Fruit fly (Drosophila melanogaster): Measurements from ENCODE around the gene Or98b.

Or98b gene

dm6 chr3R:28377648-28378047, 25.6 kb downstream of the Or98b start (continued):
- TF ChIP-seq Aef1 (GFP tag; IDR thresholded peaks at IDR 0.05) (peak; percentile 43; the same call in 1 of the 3 replicates), CG11504 (tag; optimal IDR thresholded peaks at IDR 0.05) (peak; percentile 36), CG1792 (GFP tag; optimal IDR thresholded peaks at IDR 0.05) (no peak), CG30020 (tag; optimal IDR thresholded peaks at IDR 0.05) (no peak), lola (GFP tag; optimal IDR thresholded peaks at IDR 0.05) (no peak), chn (GFP tag; optimal IDR thresholded peaks at IDR 0.05) (no peak), ac (GFP tag; optimal IDR thresholded peaks at IDR 0.05) (no peak), ab (GFP tag; optimal IDR thresholded peaks at IDR 0.05) (no peak), Ets65A (GFP tag) (no peak), Mad (GFP tag; optimal IDR thresholded peaks at IDR 0.05) (no peak), CG7357 (GFP tag; IDR thresholded peaks at IDR 0.05) (0 out of 3 replicates have a peak, but pooled peaks have one; percentile 27), CG1832 (GFP tag; optimal IDR thresholded peaks at IDR 0.05) (no peak), da (GFP tag; optimal IDR thresholded peaks at IDR 0.05) (no peak), HmgZ (tag; optimal IDR thresholded peaks at IDR 0.05) (no peak), CG12659 (GFP tag; optimal IDR thresholded peaks at IDR 0.05) (no peak), CG7556 (GFP tag; optimal IDR thresholded peaks at IDR 0.05) (no peak), fu2 (GFP tag; optimal IDR thresholded peaks at IDR 0.05) (no peak), CG14860 (GFP tag; IDR thresholded peaks at IDR 0.05; ENCODE audit: partially characterized antibody) (no peak), CG14667 (GFP tag; IDR thresholded peaks at IDR 0.05) (0 out of 2 replicates have a peak, but pooled peaks have one; percentile 8), slou (GFP tag; optimal IDR thresholded peaks at IDR 0.05) (no peak), Bteb2 (GFP tag; optimal IDR thresholded peaks at IDR 0.05) (no peak), HHEX (GFP tag; optimal IDR thresholded peaks at IDR 0.05) (no peak), kah (GFP tag; optimal IDR thresholded peaks at IDR 0.05) (no peak), H15 (GFP tag; IDR thresholded peaks at IDR 0.05) (0 out of 3 replicates have a peak, but pooled peaks have one; percentile 8), insv (GFP tag; optimal IDR thresholded peaks at IDR 0.05) (no peak), jing (GFP tag; optimal IDR thresholded peaks at IDR 0.05) (no peak), Nf-YB (GFP tag; optimal IDR thresholded peaks at IDR 0.05) (no peak), H2.0 (GFP tag; IDR thresholded peaks at IDR 0.05) (peak; percentile 40; the same call in 1 of the 2 replicates), odd (GFP tag; optimal IDR thresholded peaks at IDR 0.05) (no peak), Doc3 (GFP tag; IDR thresholded peaks at IDR 0.05; ENCODE audit: partially characterized antibody) (no peak), kni (GFP tag; optimal IDR thresholded peaks at IDR 0.05) (no peak), Nf-YA (GFP tag; IDR thresholded peaks at IDR 0.05) (no peak), ase (GFP tag; IDR thresholded peaks at IDR 0.05) (peak; percentile 19; the same call in 1 of the 3 replicates), Pdp1 (GFP tag; optimal IDR thresholded peaks at IDR 0.05) (no peak), CG30431 (GFP tag; optimal IDR thresholded peaks at IDR 0.05) (no peak), CG8478 (optimal IDR thresholded peaks at IDR 0.05) (no peak), CG11085 (GFP tag; IDR thresholded peaks at IDR 0.05) (no peak), CG17361 (GFP tag; IDR thresholded peaks at IDR 0.05) (no peak), CG11723 (GFP tag; optimal IDR thresholded peaks at IDR 0.05) (no peak), gt (GFP tag; IDR thresholded peaks at IDR 0.05) (no peak), CG4854 (GFP tag; optimal IDR thresholded peaks at IDR 0.05) (no peak), CG6254 (GFP tag; optimal IDR thresholded peaks at IDR 0.05) (no peak), knrl (GFP tag; IDR thresholded peaks at IDR 0.05; ENCODE audit: partially characterized antibody) (no peak), CG7786 (GFP tag; optimal IDR thresholded peaks at IDR 0.05) (no peak), CG10543 (GFP tag; optimal IDR thresholded peaks at IDR 0.05) (no peak), hth (optimal IDR thresholded peaks at IDR 0.05) (no peak), fd102C (GFP tag; optimal IDR thresholded peaks at IDR 0.05) (no peak), nau (GFP tag; optimal IDR thresholded peaks at IDR 0.05) (no peak), wek (GFP tag; optimal IDR thresholded peaks at IDR 0.05) (no peak), Ssrp (tag; optimal IDR thresholded peaks at IDR 0.05) (no peak), hkb (optimal IDR thresholded peaks at IDR 0.05) (no peak), hkb (GFP tag; IDR thresholded peaks at IDR 0.05) (no peak; the same call in 1 of the 2 replicates)
